Fruit fly (Drosophila melanogaster) whole organism, wandering third instar larva: Measurements from ENCODE around the gene Rga.
A peak's percentile ranks its signal among the peaks of the same experiment; 100 is the strongest.

Source experiments
- Abd-B ChIP-seq: fragments of >200 bp; optimal IDR thresholded peaks from 2 replicates; lab custom pipeline; 2017; ENCODE audit warnings: missing biosample characterization, missing genetic modification characterization
- CG32264 ChIP-seq: fragments of 200-800 bp; sonication (Bioruptor generic); optimal IDR thresholded peaks from 2 replicates; lab custom pipeline; 2016; ENCODE audit warnings: missing biosample characterization, missing genetic modification characterization
- CG9705 ChIP-seq: fragments of 200-800 bp; sonication (Bioruptor generic); optimal IDR thresholded peaks from 2 replicates; lab custom pipeline; 2018; ENCODE audit warnings: missing biosample characterization, mild to moderate bottlenecking, missing genetic modification characterization
- CrebA ChIP-seq: fragments of 200-800 bp; sonication (Bioruptor generic); optimal IDR thresholded peaks from 2 replicates; lab custom pipeline; 2016; ENCODE audit warnings: missing biosample characterization, mild to moderate bottlenecking, missing genetic modification characterization, borderline replicate concordance
- Dfd ChIP-seq: fragments of >200 bp; optimal IDR thresholded peaks from 2 replicates; lab custom pipeline; 2017; ENCODE audit warnings: missing biosample characterization, missing genetic modification characterization
- Dif ChIP-seq: fragments of 200-275, 200-300 bp; sonication (Bioruptor generic); optimal IDR thresholded peaks from 2 replicates; lab custom pipeline; 2018; ENCODE audit warnings: missing biosample characterization, missing genetic modification characterization; ENCODE audit not compliant: partially characterized antibody
- GATAd ChIP-seq: sonication (Bioruptor generic); optimal IDR thresholded peaks from 2 replicates; lab custom pipeline; 2016; ENCODE audit warnings: missing biosample characterization, missing genetic modification characterization
- HLH106 ChIP-seq: fragments of 200-800 bp; optimal IDR thresholded peaks from 3 replicates; lab custom pipeline; 2019; ENCODE audit warnings: missing biosample characterization, mild to moderate bottlenecking, missing genetic modification characterization, moderate library complexity
- Hnf4 ChIP-seq: fragments of 200-800 bp; sonication (Bioruptor generic); optimal IDR thresholded peaks from 2 replicates; lab custom pipeline; 2016; ENCODE audit warnings: missing biosample characterization, mild to moderate bottlenecking, missing genetic modification characterization
- Hr78 ChIP-seq: fragments of >200 bp; optimal IDR thresholded peaks from 2 replicates; lab custom pipeline; 2017; ENCODE audit warnings: missing biosample characterization, missing genetic modification characterization
- Hr83 ChIP-seq: fragments of 200-300 bp; sonication (Bioruptor generic); optimal IDR thresholded peaks from 2 replicates; lab custom pipeline; 2016; ENCODE audit warnings: missing biosample characterization, mild to moderate bottlenecking, missing genetic modification characterization, moderate library complexity; ENCODE audit not compliant: poor library complexity, severe bottlenecking
- Jra ChIP-seq: sonication (Bioruptor generic); optimal IDR thresholded peaks from 2 replicates; lab custom pipeline; 2016; ENCODE audit warnings: missing biosample characterization, missing genetic modification characterization
- Mio ChIP-seq: sonication (Bioruptor generic); optimal IDR thresholded peaks from 2 replicates; lab custom pipeline; 2016; ENCODE audit warnings: missing biosample characterization, missing genetic modification characterization
- Myc ChIP-seq: fragments of >200 bp; optimal IDR thresholded peaks from 2 replicates; lab custom pipeline; 2017
- N ChIP-seq: fragments of >200 bp; optimal IDR thresholded peaks from 2 replicates; lab custom pipeline; 2018; ENCODE audit warnings: missing biosample characterization, missing external identifiers, missing genetic modification characterization
- OdsH ChIP-seq: fragments of 200-800 bp; sonication (Bioruptor generic); optimal IDR thresholded peaks from 2 replicates; lab custom pipeline; 2016; ENCODE audit warnings: missing biosample characterization, mild to moderate bottlenecking, missing genetic modification characterization
- Rel ChIP-seq, 2 experiments: fragments of 200-800 bp; sonication (Bioruptor generic) in 1 of 2; optimal IDR thresholded peaks; 2 replicates in 1 of 2; 3 replicates in 1 of 2; lab custom pipeline; 2016 to 2019; ENCODE audit warnings: mild to moderate bottlenecking in 2 of 2, missing biosample characterization in 2 of 2, missing genetic modification characterization in 2 of 2, moderate library complexity in 1 of 2
- Sp1 ChIP-seq: fragments of 200-800 bp; sonication (Bioruptor generic); optimal IDR thresholded peaks from 3 replicates; lab custom pipeline; 2019; ENCODE audit warnings: missing biosample characterization, mild to moderate bottlenecking, missing genetic modification characterization, moderate library complexity
- Vsx2 ChIP-seq: fragments of 200-300, 225-300 bp; sonication (Bioruptor generic); optimal IDR thresholded peaks from 2 replicates; lab custom pipeline; 2018; ENCODE audit warnings: missing biosample characterization, missing genetic modification characterization; ENCODE audit not compliant: partially characterized antibody
- br ChIP-seq: fragments of 200-800 bp; sonication (Bioruptor generic); optimal IDR thresholded peaks from 2 replicates; lab custom pipeline; 2016; ENCODE audit warnings: missing biosample characterization, missing genetic modification characterization
- brk ChIP-seq: fragments of 200-800 bp; sonication (Bioruptor generic); optimal IDR thresholded peaks from 2 replicates; lab custom pipeline; 2016; ENCODE audit warnings: missing biosample characterization, mild to moderate bottlenecking, missing genetic modification characterization
- dl ChIP-seq, 2 experiments: fragments of 175-275, 200-275 bp in 1 of 2; fragments of 200-275 bp in 1 of 2; sonication (Bioruptor generic); optimal IDR thresholded peaks; lab custom pipeline; 2018; ENCODE audit warnings: mild to moderate bottlenecking in 2 of 2, missing biosample characterization in 2 of 2, missing genetic modification characterization in 2 of 2, moderate library complexity in 2 of 2; ENCODE audit not compliant: partially characterized antibody in 2 of 2, insufficient read depth in 1 of 2
- dmrt93B ChIP-seq: fragments of 200-800 bp; sonication (Bioruptor generic); optimal IDR thresholded peaks from 2 replicates; lab custom pipeline; 2018; ENCODE audit warnings: missing biosample characterization, mild to moderate bottlenecking, missing genetic modification characterization
- dsf ChIP-seq: sonication (Bioruptor generic); optimal IDR thresholded peaks from 2 replicates; lab custom pipeline; 2016; ENCODE audit warnings: missing biosample characterization, missing genetic modification characterization, borderline replicate concordance
- ey ChIP-seq: fragments of 200-800 bp; sonication (Bioruptor generic); optimal IDR thresholded peaks from 2 replicates; lab custom pipeline; 2016; ENCODE audit warnings: missing biosample characterization, missing genetic modification characterization
- foxo ChIP-seq, 2 experiments: fragments of 200-800 bp; sonication (Bioruptor generic); optimal IDR thresholded peaks; 2 replicates in 1 of 2; 3 replicates in 1 of 2; lab custom pipeline; 2016 to 2017; ENCODE audit warnings: missing biosample characterization in 2 of 2, missing genetic modification characterization in 2 of 2
- fru ChIP-seq: fragments of 200-800 bp; sonication (Bioruptor generic); optimal IDR thresholded peaks from 3 replicates; lab custom pipeline; 2016; ENCODE audit warnings: missing biosample characterization, mild to moderate bottlenecking, missing genetic modification characterization
- h ChIP-seq: fragments of 200-800 bp; sonication (Bioruptor generic); optimal IDR thresholded peaks from 3 replicates; lab custom pipeline; 2016; ENCODE audit warnings: missing biosample characterization, mild to moderate bottlenecking, missing genetic modification characterization
- jim ChIP-seq: fragments of 175-275, 200-325 bp; sonication (Bioruptor generic); optimal IDR thresholded peaks from 2 replicates; lab custom pipeline; 2016; ENCODE audit warnings: missing biosample characterization, mild to moderate bottlenecking, missing genetic modification characterization
- lola ChIP-seq: fragments of >200 bp; optimal IDR thresholded peaks from 2 replicates; lab custom pipeline; 2017; ENCODE audit warnings: missing biosample characterization, missing genetic modification characterization
- pan ChIP-seq: fragments of >200 bp; optimal IDR thresholded peaks from 2 replicates; lab custom pipeline; 2017
- psq ChIP-seq: fragments of 200-800 bp; sonication (Bioruptor generic); optimal IDR thresholded peaks from 3 replicates; lab custom pipeline; 2017; ENCODE audit warnings: missing biosample characterization, mild to moderate bottlenecking, missing genetic modification characterization, moderate library complexity
- rgr ChIP-seq: fragments of 200-800 bp; sonication (Bioruptor generic); optimal IDR thresholded peaks from 3 replicates; lab custom pipeline; 2016; ENCODE audit warnings: missing biosample characterization, mild to moderate bottlenecking, missing genetic modification characterization
- sage ChIP-seq: fragments of 200-800 bp; sonication (Bioruptor generic); optimal IDR thresholded peaks from 2 replicates; lab custom pipeline; 2016; ENCODE audit warnings: missing biosample characterization, mild to moderate bottlenecking, missing genetic modification characterization
- sv ChIP-seq: fragments of 200-800 bp; sonication (Bioruptor generic); optimal IDR thresholded peaks from 3 replicates; lab custom pipeline; 2016; ENCODE audit warnings: missing biosample characterization, missing genetic modification characterization
- tai ChIP-seq: sonication (Bioruptor generic); optimal IDR thresholded peaks from 2 replicates; lab custom pipeline; 2016; ENCODE audit warnings: missing biosample characterization, missing genetic modification characterization
- usp ChIP-seq: fragments of >200 bp; optimal IDR thresholded peaks from 2 replicates; lab custom pipeline; 2017; ENCODE audit warnings: missing biosample characterization, missing genetic modification characterization
- woc ChIP-seq: sonication (Bioruptor generic); optimal IDR thresholded peaks from 2 replicates; lab custom pipeline; 2016; ENCODE audit warnings: missing biosample characterization, mild to moderate bottlenecking, missing genetic modification characterization

The Rga gene

dm6 chr3R:5600361-5601043 lies 12.4 kb downstream of the Rga start:
- TF ChIP-seq Myc = peak; percentile 22
- no peak for TF ChIP-seq OdsH
- TF ChIP-seq rgr (GFP tag; lab: Kevin White, UChicago) = peak; percentile 52
- no peak for TF ChIP-seq pan (lab: Kevin White, UChicago)
- peak; percentile 50 for TF ChIP-seq CG32264 (GFP tag; lab: Kevin White, UChicago)
- TF ChIP-seq GATAd = no peak
- TF ChIP-seq Jra (GFP tag; lab: Kevin White, UChicago) = no peak
- peak; percentile 71 for TF ChIP-seq Hr83 (GFP tag; lab: Kevin White, UChicago)
- peak; percentile 96 for TF ChIP-seq psq (GFP tag; lab: Kevin White, UChicago)
- TF ChIP-seq Abd-B = no peak
- TF ChIP-seq dl (GFP tag; optimal IDR thresholded peaks at IDR 0.05; lab: Kevin White, UChicago; ENCODE audit: insufficient read depth in 1 of 2, partially characterized antibody in 2 of 2) = peak; percentile 8 to 39
- TF ChIP-seq CG9705 (GFP tag; lab: Kevin White, UChicago) = no peak
- no peak for TF ChIP-seq Hr78 (GFP tag; lab: Kevin White, UChicago)
- TF ChIP-seq ey (GFP tag; lab: Kevin White, UChicago) = no peak
- TF ChIP-seq brk = peak; percentile 75
- peak; percentile 65 for TF ChIP-seq h
- TF ChIP-seq N (GFP tag; lab: Kevin White, UChicago) = no peak
- peak; percentile 76 for TF ChIP-seq Hnf4 (GFP tag; lab: Kevin White, UChicago)
- no peak for TF ChIP-seq Mio (GFP tag; lab: Kevin White, UChicago)
- TF ChIP-seq sage (GFP tag; lab: Kevin White, UChicago) = no peak
- TF ChIP-seq sv (GFP tag; lab: Kevin White, UChicago) = no peak
- no peak for TF ChIP-seq Rel (GFP tag; optimal IDR thresholded peaks at IDR 0.05; lab: Kevin White, UChicago)
- TF ChIP-seq Rel (tag; optimal IDR thresholded peaks at IDR 0.05; lab: Kevin White, UChicago) = peak; percentile 64
- TF ChIP-seq Vsx2 (GFP tag; lab: Kevin White, UChicago) = no peak
- peak; percentile 35 for TF ChIP-seq Sp1
- peak; percentile 10 to 71 for TF ChIP-seq foxo (GFP tag; optimal IDR thresholded peaks at IDR 0.05; lab: Kevin White, UChicago)
- TF ChIP-seq jim (GFP tag; lab: Kevin White, UChicago) = no peak
- no peak for TF ChIP-seq HLH106 (tag; lab: Kevin White, UChicago)
- TF ChIP-seq tai (GFP tag; lab: Kevin White, UChicago) = no peak
- TF ChIP-seq fru (GFP tag; lab: Kevin White, UChicago) = peak; percentile 1
- TF ChIP-seq lola (GFP tag; lab: Kevin White, UChicago) = no peak
- TF ChIP-seq dsf = no peak
- no peak for TF ChIP-seq CrebA (GFP tag; lab: Kevin White, UChicago)
- TF ChIP-seq usp = no peak
- TF ChIP-seq br = peak; percentile 28
- no peak for TF ChIP-seq dmrt93B (GFP tag; lab: Kevin White, UChicago)
- TF ChIP-seq woc (GFP tag; lab: Kevin White, UChicago) = no peak
- peak; percentile 64 for TF ChIP-seq Dif
- no peak for TF ChIP-seq Dfd (GFP tag; lab: Kevin White, UChicago)

- no peak for TF ChIP-seq tai (GFP tag; lab: Kevin White, UChicago)
- peak; percentile 27 for TF ChIP-seq Hr83 (GFP tag; lab: Kevin White, UChicago)
- no peak for TF ChIP-seq CG32264 (GFP tag; lab: Kevin White, UChicago)
- TF ChIP-seq jim (GFP tag; lab: Kevin White, UChicago) = peak; percentile 55
- no peak for TF ChIP-seq Abd-B
- TF ChIP-seq Myc = peak; percentile 39
- no peak for TF ChIP-seq CrebA (GFP tag; lab: Kevin White, UChicago)
- TF ChIP-seq Dif = peak; percentile 6
- peak; percentile 1 for TF ChIP-seq woc (GFP tag; lab: Kevin White, UChicago)
- peak in 1 of 2 experiments; percentile 56 for TF ChIP-seq dl (GFP tag; optimal IDR thresholded peaks at IDR 0.05; lab: Kevin White, UChicago; ENCODE audit: insufficient read depth in 1 of 2, partially characterized antibody in 2 of 2)
- peak; percentile 16 for TF ChIP-seq OdsH
Measured at dm6 chr3R:5599521-5600360, 13.2 kb downstream of the Rga start.
